Worm (Caenorhabditis elegans) whole organism, young adult: ENCODE results near the gene twk-4.

ENCODE experiments used
- B0019.2 ChIP-seq: fragments of 200-800 bp; sonication (Bioruptor generic); conservative IDR thresholded peaks from 2 replicates; pipeline ENCODE4 v1.3.6; 2022; ENCODE audit warnings: missing genetic modification reagents, missing genetic modification characterization, missing compliant biosample characterization
- B0035.1 ChIP-seq: sonication (generic microtip); optimal IDR thresholded peaks from 2 replicates; lab custom pipeline; 2016; ENCODE audit warnings: missing genetic modification characterization, mild to moderate bottlenecking, missing compliant biosample characterization, missing genotype, missing genetic modification reagents
- B0336.3 ChIP-seq: fragments of 200-800 bp; sonication (Bioruptor generic); IDR thresholded peaks from 2 replicates; pipeline ENCODE4 v1.3.6; 2022; ENCODE audit warnings: missing genetic modification characterization, missing compliant biosample characterization
- C06A6.2 ChIP-seq: fragments of 200-800 bp; sonication (Bioruptor generic); conservative IDR thresholded peaks from 2 replicates; pipeline ENCODE4 v1.3.6; 2022; ENCODE audit warnings: missing genetic modification characterization, missing compliant biosample characterization
- D2030.7 ChIP-seq: fragments of 200-800 bp; sonication (Bioruptor generic); IDR thresholded peaks from 2 replicates; pipeline ENCODE4 v1.3.6; 2022; ENCODE audit warnings: missing genetic modification reagents, missing genetic modification characterization, missing compliant biosample characterization
- F23B12.7 ChIP-seq: sonication (generic microtip); optimal IDR thresholded peaks from 2 replicates; lab custom pipeline; 2017; ENCODE audit warnings: missing genetic modification characterization, mild to moderate bottlenecking, missing compliant biosample characterization, antibody characterized with exemption, moderate library complexity; ENCODE audit not compliant: insufficient read depth
- F37B4.10 ChIP-seq: fragments of 200-800 bp; sonication (Bioruptor generic); IDR thresholded peaks from 2 replicates; pipeline ENCODE4 v1.3.6; 2022; ENCODE audit warnings: missing genetic modification characterization, missing compliant biosample characterization
- F57A8.1 ChIP-seq: fragments of 200-800 bp; sonication (Bioruptor generic); optimal IDR thresholded peaks from 2 replicates; lab custom pipeline; 2018; ENCODE audit warnings: mild to moderate bottlenecking, missing genetic modification characterization, moderate library complexity, missing compliant biosample characterization
- T07F8.4 ChIP-seq: sonication (generic microtip); optimal IDR thresholded peaks from 2 replicates; lab custom pipeline; 2016; ENCODE audit warnings: mild to moderate bottlenecking, missing genetic modification characterization, moderate library complexity, missing compliant biosample characterization
- Y95B8A.8 ChIP-seq: fragments of 200-800 bp; sonication (Bioruptor generic); IDR thresholded peaks from 2 replicates; pipeline ENCODE4 v1.3.6; 2022; ENCODE audit warnings: missing genetic modification reagents, missing genetic modification characterization, missing compliant biosample characterization
- ZK185.1 ChIP-seq: sonication (generic microtip); optimal IDR thresholded peaks from 2 replicates; lab custom pipeline; 2016; ENCODE audit warnings: mild to moderate bottlenecking, missing genetic modification characterization, missing compliant biosample characterization; ENCODE audit not compliant: poor library complexity, severe bottlenecking
- akir-1 ChIP-seq: fragments of 200-800 bp; sonication (Bioruptor generic); optimal IDR thresholded peaks from 2 replicates; lab custom pipeline; 2018; ENCODE audit warnings: mild to moderate bottlenecking, missing genetic modification characterization, moderate library complexity, missing compliant biosample characterization
- attf-5 ChIP-seq: fragments of 200-800 bp; sonication (Bioruptor generic); optimal IDR thresholded peaks from 2 replicates; lab custom pipeline; 2018; ENCODE audit warnings: mild to moderate bottlenecking, missing genetic modification characterization, missing compliant biosample characterization
- bed-1 ChIP-seq: fragments of 200-800 bp; sonication (Bioruptor generic); IDR thresholded peaks from 2 replicates; pipeline ENCODE4 v1.3.6; 2022; ENCODE audit warnings: missing genetic modification reagents, missing genetic modification characterization, missing compliant biosample characterization
- ceh-100 ChIP-seq: fragments of 200-800 bp; sonication (Bioruptor generic); IDR thresholded peaks from 2 replicates; pipeline ENCODE4 v1.3.6; 2022; ENCODE audit warnings: missing genetic modification reagents, missing genetic modification characterization, missing compliant biosample characterization
- ceh-91 ChIP-seq: fragments of 200-800 bp; sonication (Bioruptor generic); IDR thresholded peaks from 2 replicates; pipeline ENCODE4 v1.3.6; 2022; ENCODE audit warnings: missing genetic modification reagents, missing genetic modification characterization, missing compliant biosample characterization
- chd-7 ChIP-seq: sonication (generic microtip); optimal IDR thresholded peaks from 2 replicates; lab custom pipeline; 2016; ENCODE audit warnings: mild to moderate bottlenecking, missing genetic modification characterization, moderate library complexity, missing compliant biosample characterization
- die-1 ChIP-seq: sonication (generic microtip); optimal IDR thresholded peaks from 2 replicates; lab custom pipeline; 2016; ENCODE audit warnings: missing genotype, mild to moderate bottlenecking, missing genetic modification characterization, missing compliant biosample characterization
- dpl-1 ChIP-seq: fragments of 150-350 bp; optimal IDR thresholded peaks from 2 replicates; lab custom pipeline; 2014; ENCODE audit warnings: missing biosample characterization, missing genetic modification reagents, missing genetic modification characterization
- egl-18 ChIP-seq: fragments of 200-800 bp; sonication (Bioruptor generic); IDR thresholded peaks from 2 replicates; pipeline ENCODE4 v1.3.6; 2022; ENCODE audit warnings: missing genetic modification reagents, missing genetic modification characterization, missing compliant biosample characterization
- egl-44 ChIP-seq: fragments of 200-800 bp; sonication (Bioruptor generic); IDR thresholded peaks from 2 replicates; pipeline ENCODE4 v1.3.6; 2022; ENCODE audit warnings: missing genetic modification reagents, missing genetic modification characterization, missing compliant biosample characterization
- fkh-3 ChIP-seq: sonication (generic microtip); optimal IDR thresholded peaks from 2 replicates; lab custom pipeline; 2016; ENCODE audit warnings: mild to moderate bottlenecking, missing genetic modification characterization, missing compliant biosample characterization
- hmg-1.2 ChIP-seq: fragments of 200-800 bp; sonication (Bioruptor generic); IDR thresholded peaks from 2 replicates; pipeline ENCODE4 v1.3.6; 2022; ENCODE audit warnings: missing genetic modification reagents, missing genetic modification characterization, missing compliant biosample characterization
- hmg-20 ChIP-seq: fragments of 200-800 bp; sonication (Bioruptor generic); IDR thresholded peaks from 2 replicates; pipeline ENCODE4 v1.3.6; 2022; ENCODE audit warnings: missing genetic modification reagents, missing genetic modification characterization, missing compliant biosample characterization
- lag-1 ChIP-seq: fragments of 200-800 bp; sonication (Bioruptor generic); IDR thresholded peaks from 2 replicates; pipeline ENCODE4 v1.3.6; 2022; ENCODE audit warnings: missing genetic modification reagents, missing genetic modification characterization, missing compliant biosample characterization
- let-526 ChIP-seq: fragments of 200-800 bp; sonication (Bioruptor generic); IDR thresholded peaks from 2 replicates; pipeline ENCODE4 v1.3.6; 2022; ENCODE audit warnings: missing genetic modification reagents, missing genetic modification characterization, missing compliant biosample characterization
- lin-54 ChIP-seq: fragments of 200-800 bp; sonication (Bioruptor generic); optimal IDR thresholded peaks from 2 replicates; lab custom pipeline; 2018; ENCODE audit warnings: mild to moderate bottlenecking, missing genetic modification characterization, missing compliant biosample characterization
- lir-1 ChIP-seq: fragments of 200-800 bp; sonication (Bioruptor generic); conservative IDR thresholded peaks from 2 replicates; pipeline ENCODE4 v1.3.6; 2022; ENCODE audit warnings: missing genetic modification reagents, missing genetic modification characterization, missing compliant biosample characterization
- madf-10 ChIP-seq: sonication (generic microtip); optimal IDR thresholded peaks from 2 replicates; lab custom pipeline; 2016; ENCODE audit warnings: mild to moderate bottlenecking, missing genetic modification characterization, missing compliant biosample characterization
- mel-28 ChIP-seq: sonication (generic microtip); optimal IDR thresholded peaks from 2 replicates; lab custom pipeline; 2016; ENCODE audit warnings: borderline replicate concordance, mild to moderate bottlenecking, missing genetic modification characterization, missing compliant biosample characterization
- nfya-1 ChIP-seq: sonication (generic microtip); optimal IDR thresholded peaks from 2 replicates; lab custom pipeline; 2017; ENCODE audit warnings: antibody characterized with exemption, missing compliant biosample characterization, missing genetic modification characterization, borderline replicate concordance; ENCODE audit not compliant: insufficient read depth
- nhr-120 ChIP-seq: fragments of 200-800 bp; sonication (Bioruptor generic); IDR thresholded peaks from 2 replicates; pipeline ENCODE4 v1.3.6; 2022; ENCODE audit warnings: missing genetic modification characterization, missing compliant biosample characterization
- nhr-80 ChIP-seq: sonication (generic microtip); optimal IDR thresholded peaks from 2 replicates; lab custom pipeline; 2016; ENCODE audit warnings: missing genetic modification characterization, missing compliant biosample characterization
- pbrm-1 ChIP-seq: fragments of 200-800 bp; sonication (Bioruptor generic); IDR thresholded peaks from 2 replicates; pipeline ENCODE4 v1.3.6; 2022; ENCODE audit warnings: missing genetic modification reagents, missing genetic modification characterization, missing compliant biosample characterization
- snpc-1.3 ChIP-seq: sonication (generic microtip); optimal IDR thresholded peaks from 2 replicates; lab custom pipeline; 2017; ENCODE audit warnings: missing genetic modification characterization, mild to moderate bottlenecking, missing compliant biosample characterization, antibody characterized with exemption, moderate library complexity, missing genotype, missing genetic modification reagents; ENCODE audit not compliant: insufficient read depth
- tbp1 ChIP-seq: fragments of 200-800 bp; sonication (Bioruptor generic); optimal IDR thresholded peaks from 2 replicates; lab custom pipeline; 2018; ENCODE audit warnings: mild to moderate bottlenecking, missing genetic modification characterization, missing compliant biosample characterization
- tbx-9 ChIP-seq: sonication (generic microtip); optimal IDR thresholded peaks from 2 replicates; lab custom pipeline; 2016; ENCODE audit warnings: borderline replicate concordance, missing genetic modification characterization, inconsistent platforms, missing compliant biosample characterization
- unc-130 ChIP-seq: sonication (generic microtip); optimal IDR thresholded peaks from 2 replicates; lab custom pipeline; 2016; ENCODE audit warnings: missing genetic modification reagents, missing genetic modification characterization, missing compliant biosample characterization
- unc-62 ChIP-seq: fragments of 150-350 bp; optimal IDR thresholded peaks from 2 replicates; lab custom pipeline; 2014; ENCODE audit warnings: missing biosample characterization, missing genetic modification reagents, missing genetic modification characterization
- zfh-2 ChIP-seq: fragments of 200-800 bp; sonication (Bioruptor generic); conservative IDR thresholded peaks from 2 replicates; pipeline ENCODE4 v1.3.6; 2022; ENCODE audit warnings: missing genetic modification reagents, missing genetic modification characterization, missing compliant biosample characterization
- ztf-22 ChIP-seq: fragments of 200-800 bp; sonication (Bioruptor generic); optimal IDR thresholded peaks from 2 replicates; lab custom pipeline; 2018; ENCODE audit warnings: mild to moderate bottlenecking, missing genetic modification characterization, moderate library complexity, missing compliant biosample characterization
- ztf-25 ChIP-seq: fragments of 200-800 bp; sonication (Bioruptor generic); IDR thresholded peaks from 2 replicates; pipeline ENCODE4 v1.3.6; 2022; ENCODE audit warnings: missing genetic modification reagents, missing genetic modification characterization, missing compliant biosample characterization

twk-4 gene

DNA sequence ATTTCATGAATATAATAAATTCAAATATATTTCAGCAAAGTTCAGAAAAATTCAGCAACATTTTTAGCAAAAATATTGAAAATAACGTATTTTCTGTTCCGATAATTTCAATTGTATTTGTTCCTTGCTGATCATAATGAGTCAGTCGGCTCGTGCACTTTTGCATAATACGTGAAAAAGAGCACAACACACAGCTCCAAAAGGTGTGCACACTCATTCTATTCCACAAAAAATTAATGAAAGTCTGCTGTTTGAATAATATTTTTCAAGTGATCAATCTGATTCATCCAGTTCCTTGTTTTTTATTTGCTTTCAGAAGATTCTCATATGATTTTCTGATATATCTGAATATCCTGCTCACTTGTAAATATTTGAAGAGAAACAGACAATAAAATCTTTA is 39.8 kb downstream of the twk-4 start:
- TF ChIP-seq T07F8.4 (tag; lab: Kevin White, UChicago): no peak
- no peak for TF ChIP-seq chd-7 (tag; lab: Kevin White, UChicago)
- TF ChIP-seq F23B12.7 (tag; lab: Kevin White, UChicago): no peak
- TF ChIP-seq pbrm-1 (GFP tag; lab: Robert Waterston, UW): no peak
- TF ChIP-seq lag-1 (GFP tag; lab: Robert Waterston, UW): no peak
- no peak for TF ChIP-seq snpc-1.3 (tag; lab: Kevin White, UChicago)
- no peak for TF ChIP-seq dpl-1 (GFP tag; lab: Kevin White, UChicago)
- no peak for TF ChIP-seq B0019.2 (GFP tag; lab: Robert Waterston, UW)
- TF ChIP-seq nhr-120 (GFP tag; lab: Robert Waterston, UW): no peak
- no peak for TF ChIP-seq ceh-91 (GFP tag; lab: Robert Waterston, UW)
- TF ChIP-seq fkh-3 (tag; lab: Kevin White, UChicago): no peak
- TF ChIP-seq hmg-1.2 (GFP tag; lab: Robert Waterston, UW): no peak

DNA sequence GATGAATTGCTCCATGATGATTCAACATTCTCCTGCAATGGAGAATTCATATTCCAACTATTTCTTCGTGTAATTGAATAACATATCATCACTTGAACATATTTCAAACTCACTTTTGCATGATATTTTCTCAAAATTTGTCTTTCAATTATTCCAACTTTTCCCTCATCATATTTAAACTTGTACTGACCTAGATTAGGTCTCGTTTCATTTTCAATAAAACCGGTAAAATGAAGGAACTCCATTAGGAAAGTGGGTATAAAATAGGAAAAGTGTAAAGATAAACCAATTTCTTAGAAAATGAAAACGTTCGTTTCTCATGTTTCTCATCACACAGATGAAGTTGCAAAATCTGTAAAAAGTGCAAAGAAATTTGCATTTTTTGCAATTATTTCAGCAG is 41.9 kb downstream of the twk-4 start, which contains the start of gene col-78:
TSS of gene col-78 (plus strand) at position 301 of the 400 bp plus-strand sequence.
- TF ChIP-seq C06A6.2 (GFP tag; lab: Robert Waterston, UW) (no peak), lir-1 (GFP tag; lab: Robert Waterston, UW) (no peak), unc-62 (no peak), akir-1 (GFP tag; lab: Kevin White, UChicago) (no peak), egl-18 (GFP tag; lab: Robert Waterston, UW) (no peak), Y95B8A.8 (GFP tag; lab: Robert Waterston, UW) (no peak), egl-44 (GFP tag; lab: Robert Waterston, UW) (no peak), zfh-2 (GFP tag; lab: Robert Waterston, UW) (no peak), F57A8.1 (GFP tag; lab: Kevin White, UChicago) (no peak), ceh-100 (GFP tag; lab: Robert Waterston, UW) (no peak), hmg-20 (GFP tag; lab: Robert Waterston, UW) (no peak), ztf-25 (GFP tag; lab: Robert Waterston, UW) (no peak), let-526 (no peak), F37B4.10 (GFP tag; lab: Robert Waterston, UW) (no peak), D2030.7 (GFP tag; lab: Robert Waterston, UW) (no peak), mel-28 (tag; lab: Kevin White, UChicago) (no peak), unc-130 (no peak), chd-7 (tag; lab: Kevin White, UChicago) (no peak), attf-5 (GFP tag; lab: Kevin White, UChicago) (no peak)

DNA sequence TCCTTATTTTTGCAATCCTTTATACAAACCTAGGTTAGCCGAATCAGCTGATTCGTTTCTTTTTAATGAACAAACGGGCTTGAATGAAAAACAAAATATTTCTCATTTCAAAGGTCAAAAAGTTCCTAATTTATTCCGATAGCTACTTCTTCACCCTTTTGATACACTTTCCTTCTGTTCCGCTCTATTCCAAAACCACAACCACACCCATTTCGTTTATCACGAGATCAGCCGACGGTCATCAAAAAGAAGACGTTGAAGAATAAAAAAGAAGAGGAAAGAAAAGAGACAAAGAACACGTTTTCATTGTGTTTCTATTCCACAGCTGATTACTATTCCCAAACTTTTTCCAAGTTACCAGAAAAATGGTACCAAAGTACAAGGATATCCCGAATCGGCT is 46.0 kb downstream of the twk-4 start:
- no peak for TF ChIP-seq snpc-1.3 (tag; lab: Kevin White, UChicago)
- TF ChIP-seq, all 124 proteins: peak for 0

DNA sequence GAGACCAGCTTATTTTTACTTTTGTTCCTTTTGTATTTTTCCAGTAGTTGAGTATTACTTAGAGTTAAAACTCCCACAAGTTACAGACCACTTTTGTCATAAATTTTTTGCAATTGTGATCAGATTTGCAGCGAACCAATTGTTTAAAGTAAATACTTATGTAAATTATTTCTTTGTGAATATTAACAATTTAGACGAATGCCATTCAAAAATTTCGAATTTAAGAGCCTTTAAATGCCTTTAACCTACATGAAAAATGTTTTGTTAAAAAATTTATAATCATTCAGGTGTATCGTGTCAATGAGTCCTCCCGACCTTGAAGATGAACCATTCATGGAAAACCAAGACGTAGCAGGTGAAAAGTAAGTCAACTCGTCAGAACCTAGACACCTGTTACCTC is 48.1 kb downstream of the twk-4 start, which contains the start of gene W07A12.4:
TSS of gene W07A12.4 (plus strand) at position 301 of the 400 bp plus-strand sequence.
- TF ChIP-seq lin-54 (GFP tag; lab: Kevin White, UChicago) (no peak), B0035.1 (tag; lab: Kevin White, UChicago) (no peak), die-1 (no peak), zfh-2 (GFP tag; lab: Robert Waterston, UW) (no peak), ZK185.1 (tag; lab: Kevin White, UChicago) (no peak), egl-18 (GFP tag; lab: Robert Waterston, UW) (no peak), tbp1 (no peak), tbx-9 (tag; lab: Kevin White, UChicago) (no peak), pbrm-1 (GFP tag; lab: Robert Waterston, UW) (no peak), nfya-1 (tag; lab: Kevin White, UChicago) (no peak), madf-10 (tag; lab: Kevin White, UChicago) (no peak), bed-1 (GFP tag; lab: Robert Waterston, UW) (no peak), nhr-80 (tag; lab: Kevin White, UChicago) (no peak), lir-1 (GFP tag; lab: Robert Waterston, UW) (no peak), B0336.3 (GFP tag; lab: Robert Waterston, UW) (no peak), hmg-1.2 (GFP tag; lab: Robert Waterston, UW) (no peak), ztf-22 (no peak)
